Fruit fly (Drosophila melanogaster) whole organism, adult: Measurements from ENCODE around the gene CG43179.

Experiments used
- CG12768 ChIP-seq: fragments of 200-800 bp; sonication (Bioruptor generic); optimal IDR thresholded peaks from 2 replicates; lab custom pipeline; 2017; ENCODE audit warnings: missing biosample characterization, missing genetic modification characterization, mild to moderate bottlenecking, moderate library complexity, missing genetic modification reagents
- CG33017 ChIP-seq: fragments of 200-800 bp; sonication (Bioruptor generic); optimal IDR thresholded peaks from 2 replicates; lab custom pipeline; 2018; ENCODE audit warnings: missing biosample characterization, mild to moderate bottlenecking, missing genetic modification characterization, moderate library complexity
- CG5204 ChIP-seq: fragments of 200-800 bp; sonication (Bioruptor generic); optimal IDR thresholded peaks from 2 replicates; lab custom pipeline; 2016; ENCODE audit warnings: missing biosample characterization, missing genetic modification characterization
- CG7045 ChIP-seq: fragments of 200-800 bp; sonication (Bioruptor generic); optimal IDR thresholded peaks from 2 replicates; lab custom pipeline; 2017; ENCODE audit warnings: missing biosample characterization, mild to moderate bottlenecking, missing genetic modification characterization
- Crg-1 ChIP-seq: fragments of 200-800 bp; sonication (Bioruptor generic); optimal IDR thresholded peaks from 2 replicates; lab custom pipeline; 2016; ENCODE audit warnings: missing biosample characterization, missing genetic modification characterization
- Hr96 ChIP-seq: fragments of 200-800 bp; sonication (Bioruptor generic); optimal IDR thresholded peaks from 2 replicates; lab custom pipeline; 2016; ENCODE audit warnings: missing biosample characterization, missing genetic modification characterization
- Mnt ChIP-seq: fragments of 200-800 bp; sonication (Bioruptor generic); optimal IDR thresholded peaks from 2 replicates; lab custom pipeline; 2016; ENCODE audit warnings: missing biosample characterization, mild to moderate bottlenecking, missing genetic modification characterization
- bab1 ChIP-seq: fragments of 200-800 bp; sonication (Bioruptor generic); optimal IDR thresholded peaks from 3 replicates; lab custom pipeline; 2019; ENCODE audit warnings: missing biosample characterization, mild to moderate bottlenecking, missing genetic modification characterization, moderate library complexity
- cic ChIP-seq: fragments of 200-800 bp; sonication (Bioruptor generic); optimal IDR thresholded peaks from 2 replicates; lab custom pipeline; 2017; ENCODE audit warnings: missing biosample characterization, mild to moderate bottlenecking, missing genetic modification characterization, moderate library complexity
- cnc ChIP-seq, 2 experiments: fragments of >200 bp; optimal IDR thresholded peaks; 2 replicates each; lab custom pipeline; 2017
- kay ChIP-seq: fragments of 200-800 bp; sonication (Bioruptor generic); peaks from one replicate; lab custom pipeline; 2016; ENCODE audit warnings: missing biosample characterization, missing genetic modification characterization, borderline replicate concordance
- ovo ChIP-seq: fragments of 200-800 bp; sonication (Bioruptor generic); optimal IDR thresholded peaks from 2 replicates; lab custom pipeline; 2016; ENCODE audit warnings: missing biosample characterization, missing genetic modification characterization
- tj ChIP-seq: fragments of 200-800 bp; sonication (Bioruptor generic); optimal IDR thresholded peaks from 3 replicates; lab custom pipeline; 2017; ENCODE audit warnings: missing biosample characterization, mild to moderate bottlenecking, missing genetic modification characterization, moderate library complexity
- toe ChIP-seq: fragments of 200-800 bp; sonication (Bioruptor generic); optimal IDR thresholded peaks from 2 replicates; lab custom pipeline; 2016; ENCODE audit warnings: missing biosample characterization, missing genetic modification characterization

DNA sequence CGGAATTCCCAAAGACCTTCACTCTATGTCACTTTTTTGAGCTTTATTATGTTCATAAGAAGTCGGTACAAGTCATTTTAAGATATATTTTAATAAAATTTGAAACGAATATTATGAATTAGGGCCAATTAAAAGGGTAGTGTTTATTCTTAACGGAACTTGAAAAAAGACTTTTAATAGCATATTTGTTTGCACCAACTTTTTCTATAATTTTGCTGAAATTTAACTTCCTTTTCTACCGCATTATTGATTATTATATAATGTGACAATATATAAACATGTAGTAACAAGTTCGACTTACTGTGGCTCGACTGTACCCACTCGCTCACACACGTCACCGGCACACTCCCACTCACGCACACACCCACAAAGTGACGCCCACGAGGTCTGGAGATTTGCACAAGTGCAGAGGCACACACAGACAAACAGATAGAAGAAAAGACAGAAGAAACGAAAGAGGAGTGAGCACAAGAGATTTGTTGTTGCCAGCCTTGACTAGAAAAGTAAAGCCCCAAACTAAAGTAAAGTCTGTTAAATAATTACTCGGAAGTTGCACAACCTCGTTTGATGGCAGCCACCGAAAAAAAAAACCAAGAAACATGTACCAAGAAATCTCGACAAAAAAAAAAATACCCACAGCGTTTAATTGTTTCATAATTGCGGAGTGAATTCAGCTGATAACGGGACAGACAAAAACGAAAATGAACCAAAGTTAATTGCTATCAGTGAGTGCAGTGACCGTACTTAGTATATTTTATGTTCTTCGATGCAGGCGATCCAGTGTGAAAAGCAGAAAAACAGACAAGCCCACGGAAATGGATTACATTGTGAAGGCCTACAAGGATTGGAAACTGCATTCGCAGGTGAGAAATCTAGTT, 34.3 kb downstream of the CG43179 start:
- TF ChIP-seq Mnt = peak; percentile 30
- no peak for TF ChIP-seq cnc (optimal IDR thresholded peaks at IDR 0.05; lab: Kevin White, UChicago)
- TF ChIP-seq kay (GFP tag; lab: Kevin White, UChicago) = peak; percentile 44
- TF ChIP-seq bab1 (GFP tag; lab: Kevin White, UChicago) = peak; percentile 53
- no peak for TF ChIP-seq CG33017
- TF ChIP-seq ovo = no peak
- no peak for TF ChIP-seq CG12768 (GFP tag; lab: Kevin White, UChicago)
- TF ChIP-seq cic (GFP tag; lab: Kevin White, UChicago) = no peak
- no peak for TF ChIP-seq Hr96 (GFP tag; lab: Kevin White, UChicago)
- TF ChIP-seq Crg-1 (GFP tag; lab: Kevin White, UChicago) = no peak
- TF ChIP-seq toe (GFP tag; lab: Kevin White, UChicago) = no peak
- TF ChIP-seq tj (GFP tag; lab: Kevin White, UChicago) = no peak
- no peak for TF ChIP-seq CG7045 (GFP tag; lab: Kevin White, UChicago)
- no peak for TF ChIP-seq CG5204
